Worm (Caenorhabditis elegans): ENCODE results near the gene symk-1.

DNA sequence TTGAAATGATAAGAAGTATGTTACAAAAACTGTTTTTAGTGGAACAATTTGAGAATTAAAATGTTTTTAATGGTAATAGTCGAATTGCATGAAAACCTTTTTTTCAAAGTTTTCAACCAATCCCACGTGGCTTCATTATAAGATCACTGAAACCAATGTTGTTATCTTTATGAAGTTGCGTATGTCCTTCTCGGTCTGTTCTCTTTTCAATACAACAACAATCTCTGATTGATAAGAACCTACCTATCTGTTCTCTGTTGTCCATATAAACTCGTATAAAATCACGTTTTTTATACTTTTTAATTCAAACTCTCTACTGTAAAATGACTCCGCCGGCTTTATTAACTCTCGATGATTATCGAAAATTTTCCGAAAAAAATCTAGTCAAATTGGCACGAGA, 33.2 kb downstream of the symk-1 start, which contains the start of gene F41E6.5:
- TF ChIP-seq W03F9.2 (tag; optimal IDR thresholded peaks at IDR 0.05) (no peak), dao-5 (tag; optimal IDR thresholded peaks at IDR 0.05) (no peak)
